Fruit fly (Drosophila melanogaster) whole organism: ENCODE data around the gene Arpc3B.

ENCODE experiments used
- CG8478 ChIP-seq: fragments of >200 bp; optimal IDR thresholded peaks from 2 replicates; lab custom pipeline; 2018; ENCODE audit warnings: inconsistent platforms
- pan ChIP-seq: fragments of >200 bp; optimal IDR thresholded peaks from 2 replicates; lab custom pipeline; 2017
- usp ChIP-seq: fragments of >200 bp; optimal IDR thresholded peaks from 2 replicates; lab custom pipeline; 2017; ENCODE audit warnings: missing biosample characterization, missing genetic modification characterization, mixed read lengths

DNA sequence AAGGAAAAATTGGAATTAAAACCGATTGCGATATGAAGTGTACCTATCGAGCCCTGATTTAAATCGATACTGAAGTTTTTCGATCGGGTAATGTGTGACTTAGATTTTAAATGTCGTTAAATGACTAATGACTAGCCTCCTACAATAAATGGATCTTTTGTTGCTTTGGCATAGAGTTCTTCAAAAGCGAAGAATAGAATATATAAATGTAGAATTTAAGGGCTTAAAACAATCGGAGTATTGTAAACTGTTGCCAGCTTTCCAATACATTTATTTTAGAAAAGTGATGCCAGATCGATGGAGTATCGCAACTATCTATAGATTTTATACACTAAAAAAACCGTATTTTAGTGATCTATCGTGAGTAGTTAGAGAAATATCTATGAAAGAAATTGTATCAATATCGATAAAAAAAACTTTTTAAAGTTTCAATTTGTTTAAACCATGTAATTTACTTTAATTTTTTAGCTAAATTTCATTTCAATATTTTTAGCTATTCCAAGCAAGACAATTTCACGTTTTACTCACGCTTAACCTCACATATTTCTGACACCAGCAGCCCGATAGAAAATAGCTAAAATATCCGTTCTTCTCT is 37.4 kb upstream of the Arpc3B start, which contains the start of the genes mei-217 and mei-218:
- TF ChIP-seq CG8478 (lab: Kevin White, UChicago) = no peak
- TF ChIP-seq pan (lab: Kevin White, UChicago) = no peak
- no peak for TF ChIP-seq usp (GFP tag; lab: Kevin White, UChicago)
